Worm (Caenorhabditis elegans) whole organism, mixed stage, embryonic: Measurements from ENCODE around the gene gon-4.

Source experiments
- M03D4.4 ChIP-seq: sonication (generic microtip); optimal IDR thresholded peaks from 2 replicates; lab custom pipeline; 2017; ENCODE audit warnings: mild to moderate bottlenecking, missing genetic modification characterization, missing compliant biosample characterization
- bed-3 ChIP-seq: fragments of 200-800 bp; sonication (Bioruptor generic); optimal IDR thresholded peaks from 3 replicates; lab custom pipeline; 2018; ENCODE audit warnings: mild to moderate bottlenecking, missing genetic modification characterization, moderate library complexity, missing compliant biosample characterization
- blmp-1 ChIP-seq: fragments of 150-350 bp; optimal IDR thresholded peaks from 2 replicates; lab custom pipeline; 2014; ENCODE audit warnings: missing biosample characterization, missing genetic modification characterization
- ceh-39 ChIP-seq: fragments of 150-350 bp; optimal IDR thresholded peaks from 2 replicates; lab custom pipeline; 2014; ENCODE audit warnings: missing biosample characterization, missing genetic modification characterization
- ceh-43 ChIP-seq: fragments of 200-800 bp; sonication (Bioruptor generic); optimal IDR thresholded peaks from 2 replicates; lab custom pipeline; 2018; ENCODE audit warnings: mild to moderate bottlenecking, missing genetic modification characterization, moderate library complexity, missing compliant biosample characterization
- ceh-83 ChIP-seq: fragments of 200-800 bp; sonication (Bioruptor generic); optimal IDR thresholded peaks from 2 replicates; lab custom pipeline; 2018; ENCODE audit warnings: mild to moderate bottlenecking, missing genetic modification characterization, missing compliant biosample characterization
- ces-1 ChIP-seq: fragments of 150-350 bp; optimal IDR thresholded peaks from 2 replicates; lab custom pipeline; 2014; ENCODE audit warnings: missing biosample characterization, missing genetic modification reagents, missing genetic modification characterization
- cnd-1 ChIP-seq: fragments of 200-800 bp; sonication (Bioruptor generic); optimal IDR thresholded peaks from 2 replicates; lab custom pipeline; 2018; ENCODE audit warnings: mild to moderate bottlenecking, missing genetic modification characterization, missing compliant biosample characterization
- drap-1 ChIP-seq: fragments of 200-800 bp; sonication (Bioruptor generic); optimal IDR thresholded peaks from 3 replicates; lab custom pipeline; 2018; ENCODE audit warnings: mild to moderate bottlenecking, missing genetic modification characterization, missing compliant biosample characterization
- elt-1 ChIP-seq: sonication (generic microtip); optimal IDR thresholded peaks from 2 replicates; lab custom pipeline; 2017; ENCODE audit warnings: missing genetic modification characterization, mild to moderate bottlenecking, missing compliant biosample characterization, antibody characterized with exemption, moderate library complexity, borderline replicate concordance; ENCODE audit not compliant: insufficient read depth
- elt-3 ChIP-seq: fragments of 150-350 bp; optimal IDR thresholded peaks from 2 replicates; lab custom pipeline; 2014; ENCODE audit warnings: missing biosample characterization, missing genetic modification characterization
- flh-1 ChIP-seq: fragments of 200-800 bp; sonication (Bioruptor generic); optimal IDR thresholded peaks from 2 replicates; lab custom pipeline; 2018; ENCODE audit warnings: mild to moderate bottlenecking, missing genetic modification characterization, moderate library complexity, missing compliant biosample characterization
- ham-2 ChIP-seq: fragments of 200-800 bp; sonication (Bioruptor generic); optimal IDR thresholded peaks from 2 replicates; lab custom pipeline; 2018; ENCODE audit warnings: mild to moderate bottlenecking, missing genetic modification characterization, missing compliant biosample characterization
- hlh-1 ChIP-seq: fragments of 150-350 bp; optimal IDR thresholded peaks from 2 replicates; lab custom pipeline; 2014; ENCODE audit warnings: missing biosample characterization, missing genetic modification reagents, missing genetic modification characterization
- lin-32 ChIP-seq: fragments of 200-800 bp; sonication (Bioruptor generic); optimal IDR thresholded peaks from 2 replicates; lab custom pipeline; 2018; ENCODE audit warnings: mild to moderate bottlenecking, missing genetic modification characterization, missing compliant biosample characterization
- lsy-2 ChIP-seq: fragments of 150-350 bp; optimal IDR thresholded peaks from 2 replicates; lab custom pipeline; 2014; ENCODE audit warnings: missing biosample characterization, missing genetic modification characterization
- mab-5 ChIP-seq: fragments of 150-350 bp; optimal IDR thresholded peaks from 2 replicates; lab custom pipeline; 2014; ENCODE audit warnings: missing biosample characterization, missing genetic modification characterization
- mep-1 ChIP-seq: fragments of 150-350 bp; optimal IDR thresholded peaks from 2 replicates; lab custom pipeline; 2017; ENCODE audit warnings: missing biosample characterization, missing genetic modification reagents, missing genetic modification characterization, inconsistent platforms
- mls-2 ChIP-seq: sonication (generic microtip); optimal IDR thresholded peaks from 2 replicates; lab custom pipeline; 2016; ENCODE audit warnings: mild to moderate bottlenecking, missing genetic modification characterization, moderate library complexity, missing compliant biosample characterization
- nhr-12 ChIP-seq: fragments of 150-350 bp; optimal IDR thresholded peaks from 2 replicates; lab custom pipeline; 2014; ENCODE audit warnings: missing biosample characterization, missing genetic modification characterization
- nhr-2 ChIP-seq: fragments of 150-350 bp; optimal IDR thresholded peaks from 2 replicates; lab custom pipeline; 2014; ENCODE audit warnings: missing biosample characterization, missing genetic modification characterization
- nhr-237 ChIP-seq: fragments of 150-350 bp; optimal IDR thresholded peaks from 2 replicates; lab custom pipeline; 2014; ENCODE audit warnings: missing biosample characterization, missing genetic modification characterization
- nhr-28 ChIP-seq: fragments of 150-350 bp; optimal IDR thresholded peaks from 2 replicates; lab custom pipeline; 2014; ENCODE audit warnings: missing biosample characterization, missing genetic modification characterization
- nhr-76 ChIP-seq: sonication (generic microtip); optimal IDR thresholded peaks from 2 replicates; lab custom pipeline; 2017; ENCODE audit warnings: missing biosample characterization, missing genetic modification characterization
- pha-4 ChIP-seq: fragments of 150-350 bp; optimal IDR thresholded peaks from 2 replicates; lab custom pipeline; 2018; ENCODE audit warnings: missing biosample characterization, missing genetic modification reagents, missing genetic modification characterization
- sem-2 ChIP-seq: fragments of 200-800 bp; sonication (Bioruptor generic); optimal IDR thresholded peaks from 2 replicates; lab custom pipeline; 2018; ENCODE audit warnings: mild to moderate bottlenecking, missing genetic modification characterization, missing compliant biosample characterization
- snpc-4 ChIP-seq: fragments of 150-350 bp; optimal IDR thresholded peaks from 2 replicates; lab custom pipeline; 2014; ENCODE audit warnings: missing biosample characterization, missing genetic modification characterization
- sptf-1 ChIP-seq: sonication (generic microtip); optimal IDR thresholded peaks from 2 replicates; lab custom pipeline; 2017; ENCODE audit warnings: mild to moderate bottlenecking, missing genetic modification characterization, moderate library complexity, missing compliant biosample characterization
- tbx-8 ChIP-seq: fragments of 200-800 bp; sonication (Bioruptor generic); optimal IDR thresholded peaks from 2 replicates; lab custom pipeline; 2018; ENCODE audit warnings: mild to moderate bottlenecking, missing genetic modification characterization, moderate library complexity, missing compliant biosample characterization
- unc-120 ChIP-seq: sonication (generic microtip); optimal IDR thresholded peaks from 2 replicates; lab custom pipeline; 2017; ENCODE audit warnings: missing genetic modification characterization, missing compliant biosample characterization; ENCODE audit not compliant: poor library complexity, severe bottlenecking
- unc-39 ChIP-seq: fragments of 150-350 bp; optimal IDR thresholded peaks from 2 replicates; lab custom pipeline; 2014; ENCODE audit warnings: missing biosample characterization, missing genetic modification characterization
- unc-62 ChIP-seq: fragments of 150-350 bp; optimal IDR thresholded peaks from 2 replicates; lab custom pipeline; 2014; ENCODE audit warnings: missing biosample characterization, missing genetic modification reagents, missing genetic modification characterization
- zip-8 ChIP-seq: fragments of 150-350 bp; optimal IDR thresholded peaks from 2 replicates; lab custom pipeline; 2014; ENCODE audit warnings: missing biosample characterization, missing genetic modification characterization
- ztf-11 ChIP-seq: fragments of 150-350 bp; optimal IDR thresholded peaks from 2 replicates; lab custom pipeline; 2014; ENCODE audit warnings: missing biosample characterization, missing genetic modification characterization

gon-4 gene

DNA sequence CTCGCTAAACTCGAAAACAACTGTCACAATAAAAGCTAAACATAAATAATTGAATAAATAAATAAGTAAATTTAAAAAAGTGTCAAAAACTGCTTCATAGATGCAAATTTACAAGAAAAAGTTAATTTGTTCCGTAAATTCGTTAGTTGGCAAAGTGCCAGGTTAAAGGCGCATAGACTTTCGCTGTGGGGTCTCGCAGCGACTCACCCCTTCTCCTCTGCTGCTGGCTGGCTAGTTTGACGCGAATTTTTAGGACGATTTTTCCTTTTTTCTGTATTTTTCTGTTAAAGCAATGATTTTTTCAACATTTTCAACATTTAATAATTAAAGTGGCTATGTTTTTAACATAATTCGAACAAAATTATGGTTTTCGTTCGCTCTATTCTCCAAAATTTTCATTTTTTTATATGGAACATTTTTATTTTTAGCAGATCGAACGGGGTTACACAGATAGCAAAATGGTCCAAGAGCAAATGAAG, 21.3 kb upstream of the gon-4 start, which contains the start of gene rack-1:
TSS of gene rack-1 (plus strand) at position 429 of the 479 bp plus-strand sequence.
- TF ChIP-seq ces-1 (GFP tag; lab: Kevin White, UChicago), result peak; percentile 83
- TF ChIP-seq elt-1, result no peak
- TF ChIP-seq cnd-1 (tag; lab: Kevin White, UChicago), result no peak
- TF ChIP-seq nhr-28 (tag; lab: Kevin White, UChicago), result no peak
- no peak for TF ChIP-seq sem-2
- no peak for TF ChIP-seq snpc-4 (tag; lab: Kevin White, UChicago)
- peak; percentile 64 for TF ChIP-seq mep-1 (tag; lab: Kevin White, UChicago)
- peak; percentile 33 for TF ChIP-seq nhr-237 (tag; lab: Kevin White, UChicago)
- no peak for TF ChIP-seq ceh-83
- TF ChIP-seq pha-4, result peak; percentile 48
- TF ChIP-seq ham-2, result no peak
- TF ChIP-seq lsy-2 (tag; lab: Kevin White, UChicago), result peak; percentile 59
- peak; percentile 27 for TF ChIP-seq ceh-39 (tag; lab: Kevin White, UChicago)
- TF ChIP-seq zip-8 (tag; lab: Kevin White, UChicago), result no peak
- TF ChIP-seq M03D4.4, result no peak
- TF ChIP-seq blmp-1 (tag; lab: Kevin White, UChicago), result no peak
- no peak for TF ChIP-seq ztf-11 (tag; lab: Kevin White, UChicago)
- TF ChIP-seq tbx-8 (GFP tag; lab: Kevin White, UChicago), result no peak
- TF ChIP-seq unc-120 (tag; lab: Kevin White, UChicago), result no peak
- no peak for TF ChIP-seq ceh-43 (GFP tag; lab: Kevin White, UChicago)
- TF ChIP-seq drap-1 (GFP tag; lab: Kevin White, UChicago), result no peak
- TF ChIP-seq unc-39 (tag; lab: Kevin White, UChicago), result no peak
- TF ChIP-seq nhr-76 (tag; lab: Kevin White, UChicago), result no peak
- TF ChIP-seq mls-2 (tag; lab: Kevin White, UChicago), result no peak
- peak; percentile 4 for TF ChIP-seq unc-62 (GFP tag; lab: Kevin White, UChicago)
- TF ChIP-seq flh-1 (GFP tag; lab: Kevin White, UChicago), result no peak
- no peak for TF ChIP-seq sptf-1

DNA sequence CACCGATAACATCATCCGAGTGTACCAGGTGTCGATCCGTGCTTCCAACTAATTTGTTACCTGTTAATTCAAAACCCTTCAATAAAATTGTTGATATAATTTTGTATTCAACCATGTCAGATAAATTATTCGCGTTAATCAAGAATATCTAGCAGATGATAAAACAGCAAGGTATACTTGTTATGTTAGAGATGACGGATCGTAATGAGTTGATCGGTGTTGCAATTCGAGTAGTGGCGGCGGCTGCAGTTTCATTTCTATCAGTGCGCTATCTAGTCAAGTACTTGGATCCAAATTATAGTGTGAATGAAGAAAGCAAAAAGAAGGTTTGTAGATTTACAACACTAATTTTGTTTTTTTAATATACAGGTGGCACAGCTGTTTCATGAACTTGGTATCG, 19.8 kb upstream of the gon-4 start, which contains the start of gene mspn-1:
TSS of gene mspn-1 (plus strand) at position 190 of the 400 bp plus-strand sequence.
- no peak for TF ChIP-seq pha-4
- TF ChIP-seq mep-1 (tag; lab: Kevin White, UChicago), result no peak
- TF ChIP-seq nhr-2, result no peak
- no peak for TF ChIP-seq nhr-76 (tag; lab: Kevin White, UChicago)
- no peak for TF ChIP-seq lsy-2 (tag; lab: Kevin White, UChicago)
- no peak for TF ChIP-seq ces-1 (GFP tag; lab: Kevin White, UChicago)
- TF ChIP-seq unc-62 (GFP tag; lab: Kevin White, UChicago), result no peak
- no peak for TF ChIP-seq mls-2 (tag; lab: Kevin White, UChicago)
- no peak for TF ChIP-seq ham-2
- no peak for TF ChIP-seq elt-3
- TF ChIP-seq flh-1 (GFP tag; lab: Kevin White, UChicago), result no peak
- TF ChIP-seq ceh-39 (tag; lab: Kevin White, UChicago), result no peak
- TF ChIP-seq unc-39 (tag; lab: Kevin White, UChicago), result no peak
- TF ChIP-seq zip-8 (tag; lab: Kevin White, UChicago), result no peak
- no peak for TF ChIP-seq snpc-4 (tag; lab: Kevin White, UChicago)

DNA sequence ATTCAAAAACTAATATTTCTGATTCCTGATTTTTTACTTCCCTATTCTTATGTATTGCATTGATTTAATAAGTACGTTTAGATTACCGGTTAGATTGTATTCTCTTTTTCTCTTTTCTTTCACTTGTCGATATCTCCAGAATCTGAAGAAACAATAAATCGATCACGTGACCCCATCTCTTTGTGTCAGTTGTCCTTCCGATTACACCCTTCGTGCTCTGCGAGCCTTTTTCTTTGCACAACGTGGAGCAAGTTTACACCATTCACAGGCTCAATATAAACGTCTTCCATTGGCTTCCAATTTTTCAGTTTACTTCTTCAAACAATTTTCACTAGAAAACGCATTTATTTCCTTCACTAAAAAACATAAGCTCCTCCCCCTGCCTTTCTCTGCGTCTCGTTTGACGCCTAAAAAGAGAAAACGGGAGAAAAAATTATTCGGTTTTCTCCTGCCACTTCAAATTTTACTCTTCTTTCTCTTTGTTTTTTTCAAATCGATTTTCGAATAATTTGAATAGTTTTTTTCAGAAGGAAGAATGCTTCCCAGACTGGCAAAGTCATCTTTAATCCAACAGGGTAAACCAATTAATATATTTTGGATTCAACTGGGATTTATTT, 17.4 kb upstream of the gon-4 start, which contains the start of gene gta-1:
TSS of gene gta-1 (plus strand) at position 528 of the 617 bp plus-strand sequence.
- peak; percentile 98 for TF ChIP-seq hlh-1
- no peak for TF ChIP-seq elt-3
- no peak for TF ChIP-seq drap-1 (GFP tag; lab: Kevin White, UChicago)
- TF ChIP-seq snpc-4 (tag; lab: Kevin White, UChicago), result no peak
- no peak for TF ChIP-seq ztf-11 (tag; lab: Kevin White, UChicago)
- TF ChIP-seq flh-1 (GFP tag; lab: Kevin White, UChicago), result no peak
- TF ChIP-seq M03D4.4, result no peak
- TF ChIP-seq zip-8 (tag; lab: Kevin White, UChicago), result no peak
- TF ChIP-seq ceh-39 (tag; lab: Kevin White, UChicago), result no peak
- no peak for TF ChIP-seq tbx-8 (GFP tag; lab: Kevin White, UChicago)
- no peak for TF ChIP-seq nhr-12 (tag; lab: Kevin White, UChicago)
- TF ChIP-seq nhr-2, result no peak
- no peak for TF ChIP-seq ceh-43 (GFP tag; lab: Kevin White, UChicago)
- no peak for TF ChIP-seq bed-3 (GFP tag; lab: Kevin White, UChicago)
- no peak for TF ChIP-seq unc-39 (tag; lab: Kevin White, UChicago)
- TF ChIP-seq lsy-2 (tag; lab: Kevin White, UChicago), result no peak
- TF ChIP-seq mab-5 (tag; lab: Kevin White, UChicago), result no peak
- TF ChIP-seq blmp-1 (tag; lab: Kevin White, UChicago), result no peak
- TF ChIP-seq unc-62 (GFP tag; lab: Kevin White, UChicago), result peak; percentile 44
- no peak for TF ChIP-seq pha-4
- no peak for TF ChIP-seq nhr-76 (tag; lab: Kevin White, UChicago)
- no peak for TF ChIP-seq mep-1 (tag; lab: Kevin White, UChicago)
- no peak for TF ChIP-seq ceh-83
- TF ChIP-seq nhr-237 (tag; lab: Kevin White, UChicago), result no peak
- no peak for TF ChIP-seq nhr-28 (tag; lab: Kevin White, UChicago)
- peak; percentile 42 for TF ChIP-seq unc-120 (tag; lab: Kevin White, UChicago)
- no peak for TF ChIP-seq lin-32
- peak; percentile 35 for TF ChIP-seq ces-1 (GFP tag; lab: Kevin White, UChicago)
- no peak for TF ChIP-seq sptf-1
- no peak for TF ChIP-seq mls-2 (tag; lab: Kevin White, UChicago)
- TF ChIP-seq sem-2, result no peak
- TF ChIP-seq ham-2, result no peak
- TF ChIP-seq elt-1, result no peak
- TF ChIP-seq, all 35 proteins: peak for 4
